Worm (Caenorhabditis elegans) whole organism, L1 larva: ENCODE results near the gene Y66A7A.9.

Experiments used
- C04F5.9 ChIP-seq: sonication (generic microtip); optimal IDR thresholded peaks from 2 replicates; lab custom pipeline; 2016; ENCODE audit warnings: missing genetic modification characterization, missing compliant biosample characterization
- ceh-63 ChIP-seq: fragments of 200-800 bp; sonication (Bioruptor generic); optimal IDR thresholded peaks from 2 replicates; lab custom pipeline; 2018; ENCODE audit warnings: mild to moderate bottlenecking, missing genetic modification characterization, missing compliant biosample characterization
- elt-3 ChIP-seq, 6 experiments: fragments of 150-350 bp in 1 of 6; sonication (generic microtip); optimal IDR thresholded peaks; 2 replicates each; lab custom pipeline; 2017 to 2018; ENCODE audit warnings: missing biosample characterization in 6 of 6, missing genetic modification characterization in 6 of 6, inconsistent platforms in 1 of 6
- lin-15B ChIP-seq: fragments of 150-350 bp; sonication (generic microtip); optimal IDR thresholded peaks from 3 replicates; lab custom pipeline; 2014; ENCODE audit warnings: missing biosample characterization, missing genetic modification characterization
- lsy-2 ChIP-seq, 2 experiments: fragments of 150-350 bp; optimal IDR thresholded peaks; 2 replicates each; lab custom pipeline; 2014; ENCODE audit warnings: missing biosample characterization in 2 of 2, missing genetic modification characterization in 2 of 2
- mdl-1 ChIP-seq, 2 experiments: fragments of 150-350 bp; optimal IDR thresholded peaks; 2 replicates each; lab custom pipeline; 2014 to 2017; ENCODE audit warnings: missing biosample characterization in 2 of 2, missing genetic modification characterization in 2 of 2, inconsistent platforms in 1 of 2
- nhr-11 ChIP-seq: fragments of 150-350 bp; optimal IDR thresholded peaks from 2 replicates; lab custom pipeline; 2014; ENCODE audit warnings: missing biosample characterization, missing genetic modification characterization
- nhr-12 ChIP-seq: sonication (generic microtip); optimal IDR thresholded peaks from 2 replicates; lab custom pipeline; 2017; ENCODE audit warnings: missing biosample characterization, missing genetic modification characterization
- pqm-1 ChIP-seq: sonication (generic microtip); optimal IDR thresholded peaks from 3 replicates; lab custom pipeline; 2017; ENCODE audit warnings: missing biosample characterization, missing genetic modification characterization

DNA sequence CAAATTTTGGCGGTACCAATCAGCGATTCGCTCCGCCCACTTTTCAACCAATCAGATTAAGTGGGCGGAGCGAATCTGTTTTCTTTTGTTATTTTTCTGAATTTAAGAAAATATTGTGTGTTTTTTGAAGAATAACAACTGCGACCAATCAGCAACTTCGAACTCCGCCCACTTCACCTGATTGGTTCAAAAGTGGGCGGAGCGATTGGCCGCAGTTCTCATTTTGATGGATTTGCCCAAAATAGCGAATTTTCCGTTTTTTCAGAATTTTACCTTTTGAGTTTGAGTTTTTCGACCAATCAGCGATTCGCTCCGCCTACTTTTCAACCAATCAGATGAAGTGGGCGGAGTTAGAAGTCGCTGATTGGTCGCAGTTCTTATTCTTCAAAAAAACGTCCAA, 23.0 kb downstream of the Y66A7A.9 start:
- no peak for TF ChIP-seq C04F5.9 (tag; lab: Kevin White, UChicago)
- no peak for TF ChIP-seq elt-3 (tag; optimal IDR thresholded peaks at IDR 0.05; lab: Kevin White, UChicago)
- TF ChIP-seq nhr-11 (tag; lab: Kevin White, UChicago): no peak
- no peak for TF ChIP-seq lin-15B (tag; lab: Kevin White, UChicago)
- TF ChIP-seq mdl-1 (tag; optimal IDR thresholded peaks at IDR 0.05; lab: Kevin White, UChicago): no peak
- TF ChIP-seq lsy-2 (tag; optimal IDR thresholded peaks at IDR 0.05; lab: Kevin White, UChicago): no peak
- no peak for TF ChIP-seq ceh-63 (GFP tag; lab: Kevin White, UChicago)
- no peak for TF ChIP-seq pqm-1
- no peak for TF ChIP-seq nhr-12 (tag; lab: Kevin White, UChicago)
